Worm (Caenorhabditis elegans): ENCODE results near the gene F52E4.5.
A peak's percentile ranks its signal among the peaks of the same experiment; 100 is the strongest.

Gene F52E4.5

DNA sequence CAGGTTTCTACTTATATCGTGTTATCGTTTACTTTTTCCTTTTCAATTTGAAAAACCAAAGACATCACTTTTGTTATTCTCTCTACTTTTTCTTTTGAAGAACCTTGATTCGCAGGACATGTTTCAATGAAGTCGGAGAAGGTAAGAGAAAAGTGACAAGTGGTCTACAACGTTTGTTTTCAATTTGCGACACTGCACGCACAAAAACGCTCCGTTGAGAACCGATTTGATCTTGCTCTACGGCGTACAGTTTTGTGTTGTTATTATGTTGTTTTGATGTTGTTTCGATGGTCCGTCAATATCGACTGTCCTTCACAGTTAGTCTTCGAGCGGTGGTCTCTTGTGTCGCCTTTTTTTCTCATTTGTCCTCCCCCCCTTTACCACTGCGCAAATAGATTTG lies 2.3 kb upstream of the F52E4.5 start, which contains the start of gene pccb-1:
pccb-1 (plus strand) TSS at position 127 of the 400 bp plus-strand sequence.
- TF ChIP-seq unc-98 (GFP tag; IDR thresholded peaks at IDR 0.05) (no peak), ceh-63 (GFP tag; optimal IDR thresholded peaks at IDR 0.05) (no peak), aha-1 (tag; optimal IDR thresholded peaks at IDR 0.05) (no peak), nhr-71 (tag; optimal IDR thresholded peaks at IDR 0.05) (no peak), swsn-7 (tag; optimal IDR thresholded peaks at IDR 0.05) (no peak), fkh-4 (tag; optimal IDR thresholded peaks at IDR 0.05; ENCODE audit: borderline replicate concordance) (no peak), nhr-237 (tag; optimal IDR thresholded peaks at IDR 0.05) (no peak), F16B12.6 (tag; optimal IDR thresholded peaks at IDR 0.05) (no peak), dpl-1 (GFP tag; optimal IDR thresholded peaks at IDR 0.05) (peak in 1 of 3 experiments; percentile 10), mab-9 (GFP tag; IDR thresholded peaks at IDR 0.05) (no peak), ets-5 (GFP tag; IDR thresholded peaks at IDR 0.05) (no peak), aly-2 (tag; optimal IDR thresholded peaks at IDR 0.05) (no peak), fkh-8 (tag; optimal IDR thresholded peaks at IDR 0.05) (no peak), xbp-1 (tag; optimal IDR thresholded peaks at IDR 0.05) (no peak), jun-1 (tag; optimal IDR thresholded peaks at IDR 0.05) (no peak), fkh-10 (GFP tag; optimal IDR thresholded peaks at IDR 0.05) (no peak), elt-3 (tag; optimal IDR thresholded peaks at IDR 0.05) (no peak), blmp-1 (tag; optimal IDR thresholded peaks at IDR 0.05) (peak; percentile 54), grh-1 (GFP tag; IDR thresholded peaks at IDR 0.05) (no peak), zip-4 (GFP tag; optimal IDR thresholded peaks at IDR 0.05) (no peak), efl-1 (optimal IDR thresholded peaks at IDR 0.05) (no peak), efl-1 (GFP tag; optimal IDR thresholded peaks at IDR 0.05 in 1 of 2) (peak in 1 of 2 experiments; percentile 91)

ce11 chrX:3087647-3088046 lies 502 bp upstream of the F52E4.5 start:
- TF ChIP-seq skn-1 (tag; optimal IDR thresholded peaks at IDR 0.05): no peak
- no peak for TF ChIP-seq xbp-1 (tag; optimal IDR thresholded peaks at IDR 0.05)
- no peak for TF ChIP-seq ces-1 (GFP tag; optimal IDR thresholded peaks at IDR 0.05)
- no peak for TF ChIP-seq efl-1 (optimal IDR thresholded peaks at IDR 0.05)
- TF ChIP-seq efl-1 (GFP tag; optimal IDR thresholded peaks at IDR 0.05 in 1 of 2): peak in 1 of 2 experiments; percentile 60

ce11 chrX:3080825-3081224 lies 6.3 kb downstream of the F52E4.5 start, which contains the start of gene twk-16:
twk-16 (plus strand) TSS chrX:3081125.
- TF ChIP-seq nhr-20 (tag; optimal IDR thresholded peaks at IDR 0.05) (no peak), nhr-28 (tag; optimal IDR thresholded peaks at IDR 0.05) (no peak), mep-1 (tag; optimal IDR thresholded peaks at IDR 0.05) (no peak), lin-35 (GFP tag; optimal IDR thresholded peaks at IDR 0.05) (no peak), irx-1 (tag; optimal IDR thresholded peaks at IDR 0.05) (no peak), ceh-88 (GFP tag; IDR thresholded peaks at IDR 0.05) (no peak), ceh-90 (tag; optimal IDR thresholded peaks at IDR 0.05) (no peak), ceh-63 (GFP tag; optimal IDR thresholded peaks at IDR 0.05) (no peak), alr-1 (tag; optimal IDR thresholded peaks at IDR 0.05; ENCODE audit: borderline replicate concordance) (no peak), blmp-1 (tag; optimal IDR thresholded peaks at IDR 0.05) (no peak), ceh-8 (GFP tag; optimal IDR thresholded peaks at IDR 0.05) (no peak)

DNA sequence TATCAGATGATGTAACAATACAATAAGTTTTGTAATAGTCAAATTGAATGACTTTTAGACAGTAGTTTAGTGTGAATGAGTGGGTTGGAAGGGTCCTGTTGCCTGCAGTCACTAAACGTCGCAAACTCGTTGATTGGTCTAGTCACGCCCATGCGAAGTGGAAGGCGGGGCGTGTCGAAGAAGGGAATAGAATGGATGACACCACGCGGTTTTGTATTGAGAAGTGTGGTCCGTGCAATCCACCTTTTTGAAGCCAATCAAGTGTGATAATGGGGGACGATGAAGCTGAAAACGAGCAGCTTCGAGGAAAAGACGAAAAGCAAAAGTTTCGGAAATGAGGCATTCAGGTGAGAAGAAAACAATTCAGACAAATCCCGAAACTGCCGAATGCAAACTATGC lies 16.8 kb downstream of the F52E4.5 start, which contains the start of gene ceh-31:
ceh-31 (minus strand) TSS at position 101 of the 400 bp plus-strand sequence.
- TF ChIP-seq ceh-8 (GFP tag; optimal IDR thresholded peaks at IDR 0.05) (no peak), Y116A8C.19 (tag; optimal IDR thresholded peaks at IDR 0.05; ENCODE audit: borderline replicate concordance) (no peak), elt-2 (tag; optimal IDR thresholded peaks at IDR 0.05) (no peak), alr-1 (tag; optimal IDR thresholded peaks at IDR 0.05; ENCODE audit: borderline replicate concordance) (no peak), nhr-90 (tag; optimal IDR thresholded peaks at IDR 0.05; ENCODE audit: poor library complexity) (no peak), egl-13 (tag; optimal IDR thresholded peaks at IDR 0.05) (no peak), skn-1 (tag; optimal IDR thresholded peaks at IDR 0.05) (no peak), mdl-1 (tag; optimal IDR thresholded peaks at IDR 0.05) (no peak), fkh-10 (GFP tag; optimal IDR thresholded peaks at IDR 0.05) (no peak), mab-9 (GFP tag; IDR thresholded peaks at IDR 0.05) (no peak)

Data from whole organism, L1 larva.